Fruit fly (Drosophila melanogaster): ENCODE measurements around the gene Nlg3.

dm6 chr3R:7591189-7591588 lies 48.0 kb downstream of the Nlg3 start:
- TF ChIP-seq fd96Ca (GFP tag; IDR thresholded peaks at IDR 0.05): no peak
- TF ChIP-seq EcR (GFP tag; optimal IDR thresholded peaks at IDR 0.05): no peak
- TF ChIP-seq CG8301 (tag; optimal IDR thresholded peaks at IDR 0.05): no peak
- no peak for TF ChIP-seq CG9948 (tag; optimal IDR thresholded peaks at IDR 0.05)
- no peak for TF ChIP-seq D1 (tag; optimal IDR thresholded peaks at IDR 0.05)
- TF ChIP-seq Ets98B (GFP tag; IDR thresholded peaks at IDR 0.05): no peak
- no peak for TF ChIP-seq CG4496 (GFP tag; IDR thresholded peaks at IDR 0.05)
